Fruit fly (Drosophila melanogaster): Measurements from ENCODE around the gene CG8757.

dm6 chr3L:13863365-13863775 lies 21.3 kb upstream of the CG8757 start:
- TF ChIP-seq insv (optimal IDR thresholded peaks at IDR 0.05) (no peak), psq (optimal IDR thresholded peaks at IDR 0.05) (no peak), h (optimal IDR thresholded peaks at IDR 0.05) (no peak)
